Worm (Caenorhabditis elegans) whole organism, early embryonic: ENCODE results near the gene ech-1.1.

Source experiments
- ama-1 ChIP-seq: fragments of 150-350 bp; optimal IDR thresholded peaks from 2 replicates; lab custom pipeline; 2014
- ceh-13 ChIP-seq: fragments of 200-800 bp; sonication (Bioruptor generic); optimal IDR thresholded peaks from 2 replicates; lab custom pipeline; 2018; ENCODE audit warnings: mild to moderate bottlenecking, missing genetic modification characterization, missing compliant biosample characterization
- ceh-36 ChIP-seq: sonication (generic microtip); optimal IDR thresholded peaks from 2 replicates; lab custom pipeline; 2016; ENCODE audit warnings: missing genetic modification characterization, inconsistent platforms, missing compliant biosample characterization
- ets-7 ChIP-seq: sonication (generic microtip); optimal IDR thresholded peaks from 2 replicates; lab custom pipeline; 2016; ENCODE audit warnings: missing genotype, missing genetic modification characterization, missing compliant biosample characterization
- flt-1 ChIP-seq: fragments of 200-800 bp; sonication (Bioruptor generic); IDR thresholded peaks from 2 replicates; pipeline ENCODE4 v1.3.6; 2022; ENCODE audit warnings: missing genetic modification characterization, missing compliant biosample characterization
- hmbx-1 ChIP-seq: sonication (generic microtip); optimal IDR thresholded peaks from 2 replicates; lab custom pipeline; 2016; ENCODE audit warnings: mild to moderate bottlenecking, missing genetic modification characterization, missing compliant biosample characterization
- hmg-4 ChIP-seq: fragments of 200-800 bp; sonication (Bioruptor generic); optimal IDR thresholded peaks from 2 replicates; lab custom pipeline; 2018; ENCODE audit warnings: mild to moderate bottlenecking, missing genetic modification characterization, missing compliant biosample characterization
- hnd-1 ChIP-seq: sonication (generic microtip); optimal IDR thresholded peaks from 2 replicates; lab custom pipeline; 2016; ENCODE audit warnings: missing genetic modification characterization, missing compliant biosample characterization
- pes-1 ChIP-seq: fragments of 200-800 bp; sonication (Bioruptor generic); IDR thresholded peaks from 2 replicates; pipeline ENCODE4 v1.3.6; 2022; ENCODE audit warnings: missing genetic modification reagents, missing genetic modification characterization, missing compliant biosample characterization
- sea-1 ChIP-seq: fragments of 200-800 bp; sonication (Bioruptor generic); conservative IDR thresholded peaks from 2 replicates; pipeline ENCODE4 v1.3.6; 2022; ENCODE audit warnings: missing genetic modification characterization, missing compliant biosample characterization
- tra-4 ChIP-seq: sonication (generic microtip); optimal IDR thresholded peaks from 2 replicates; lab custom pipeline; 2017; ENCODE audit warnings: missing genetic modification characterization, missing compliant biosample characterization

DNA sequence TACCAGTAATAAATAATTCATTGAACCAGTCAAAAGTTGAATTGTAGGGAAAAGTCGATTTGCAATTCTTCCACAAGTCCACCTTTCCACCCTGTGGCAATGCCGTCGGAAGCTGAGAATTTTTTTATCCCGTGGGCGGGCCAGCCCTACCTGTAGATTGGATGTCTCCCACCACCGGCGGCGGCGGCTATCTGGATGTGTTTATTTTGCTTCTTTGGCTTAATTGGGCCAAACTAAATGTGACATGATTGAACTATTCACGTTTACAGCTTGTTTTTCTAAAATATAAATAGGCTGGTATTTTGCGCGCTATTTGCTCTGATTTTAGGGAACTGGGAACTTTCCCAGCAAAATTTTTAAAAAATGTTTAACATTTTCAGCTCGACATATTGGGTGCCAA lies 16.8 kb downstream of the ech-1.1 start, which contains the start of gene wrt-8:
- TF ChIP-seq pes-1 (no peak), ets-7 (tag; lab: Kevin White, UChicago) (no peak), sea-1 (GFP tag; lab: Robert Waterston, UW) (no peak), tra-4 (tag; lab: Kevin White, UChicago) (no peak), flt-1 (GFP tag; lab: Robert Waterston, UW) (no peak), ceh-36 (tag; lab: Kevin White, UChicago) (no peak), hmbx-1 (tag; lab: Kevin White, UChicago) (no peak), hnd-1 (no peak), ama-1 (no peak), ceh-13 (GFP tag; lab: Kevin White, UChicago) (no peak), hmg-4 (GFP tag; lab: Kevin White, UChicago) (no peak)
